Worm (Caenorhabditis elegans): Measurements from ENCODE around the gene npr-8.
"Not testable (repeated sequence)": the region's sequence is repeated elsewhere in the genome, so short reads cannot be mapped to it uniquely, and the experiment has no call there.

The npr-8 gene

ce11 chrX:7340915-7341559, 36.1 kb upstream of the npr-8 start, which contains the start of gene C07D8.6 (continued):
- no peak for TF ChIP-seq ztf-11 (tag; optimal IDR thresholded peaks at IDR 0.05)

- TF ChIP-seq hmg-11 (tag; optimal IDR thresholded peaks at IDR 0.05) (no peak), daf-12 (tag; optimal IDR thresholded peaks at IDR 0.05) (no peak), elt-2 (tag; optimal IDR thresholded peaks at IDR 0.05) (peak; percentile 60), pha-4 (tag; optimal IDR thresholded peaks at IDR 0.05) (peak; percentile 30), skn-1 (tag; optimal IDR thresholded peaks at IDR 0.05) (peak; percentile 59), ztf-11 (tag; optimal IDR thresholded peaks at IDR 0.05) (no peak)
These were observed 33.9 kb upstream of the npr-8 start for ce11 chrX:7343218-7343617.

ce11 chrX:7343747-7344146, 33.4 kb upstream of the npr-8 start, which contains the start of gene C07D8.5:
Gene C07D8.5 (plus strand): TSS chrX:7344047.
- TF ChIP-seq egl-27 (tag; optimal IDR thresholded peaks at IDR 0.05): no peak
- TF ChIP-seq eor-1 (tag; optimal IDR thresholded peaks at IDR 0.05): no peak
- no peak for TF ChIP-seq fkh-10 (GFP tag; optimal IDR thresholded peaks at IDR 0.05)

ce11 chrX:7365267-7365666, 11.8 kb upstream of the npr-8 start, which contains the start of gene C56G3.2:
Gene C56G3.2 (plus strand): TSS chrX:7365567.
- TF ChIP-seq elt-1, mdl-1, snpc-4 (tag; optimal IDR thresholded peaks at IDR 0.05): not testable (repeated sequence)

ce11 chrX:7369770-7370169, 7.3 kb upstream of the npr-8 start:
- TF ChIP-seq fkh-2 (tag; optimal IDR thresholded peaks at IDR 0.05): no peak
- TF ChIP-seq lin-39 (tag; optimal IDR thresholded peaks at IDR 0.05): no peak
- no peak for TF ChIP-seq zag-1 (tag; optimal IDR thresholded peaks at IDR 0.05)
- no peak for TF ChIP-seq tbx-2 (tag; optimal IDR thresholded peaks at IDR 0.05)
- TF ChIP-seq elt-1 (tag; optimal IDR thresholded peaks at IDR 0.05): no peak
- no peak for TF ChIP-seq aly-2 (tag; optimal IDR thresholded peaks at IDR 0.05)
- TF ChIP-seq fos-1 (tag; optimal IDR thresholded peaks at IDR 0.05): no peak
- no peak for TF ChIP-seq nhr-67 (tag; optimal IDR thresholded peaks at IDR 0.05)

ce11 chrX:7371945-7372344, 5.2 kb upstream of the npr-8 start:
- no peak for TF ChIP-seq nhr-25 (tag; optimal IDR thresholded peaks at IDR 0.05)
- no peak for TF ChIP-seq mml-1 (tag; optimal IDR thresholded peaks at IDR 0.05)
- no peak for TF ChIP-seq nhr-23 (tag; optimal IDR thresholded peaks at IDR 0.05)
- no peak for TF ChIP-seq nhr-12 (tag; optimal IDR thresholded peaks at IDR 0.05)
- TF ChIP-seq lin-15B (tag; optimal IDR thresholded peaks at IDR 0.05): no peak
- no peak for TF ChIP-seq nhr-67 (tag; optimal IDR thresholded peaks at IDR 0.05)
- TF ChIP-seq ZK546.5 (tag; optimal IDR thresholded peaks at IDR 0.05): no peak
- no peak for TF ChIP-seq eor-1 (tag; optimal IDR thresholded peaks at IDR 0.05)
- no peak for TF ChIP-seq zag-1 (tag; optimal IDR thresholded peaks at IDR 0.05)
- no peak for TF ChIP-seq fkh-10 (GFP tag; optimal IDR thresholded peaks at IDR 0.05)
- TF ChIP-seq nhr-28 (tag; optimal IDR thresholded peaks at IDR 0.05): no peak
- TF ChIP-seq snpc-4 (tag; optimal IDR thresholded peaks at IDR 0.05): no peak
- no peak for TF ChIP-seq nhr-237 (tag; optimal IDR thresholded peaks at IDR 0.05)

- TF ChIP-seq nhr-23 (tag; optimal IDR thresholded peaks at IDR 0.05) (no peak), lsy-12 (tag; optimal IDR thresholded peaks at IDR 0.05) (no peak), nhr-43 (tag; optimal IDR thresholded peaks at IDR 0.05; ENCODE audit: poor library complexity, severe bottlenecking) (peak; percentile 11), snpc-4 (tag; optimal IDR thresholded peaks at IDR 0.05) (no peak), daf-12 (tag; optimal IDR thresholded peaks at IDR 0.05) (no peak)
These were observed 1.5 kb downstream of the npr-8 start for ce11 chrX:7378608-7379007.
